Worm (Caenorhabditis elegans) whole organism, L4/young adult: ENCODE results near the gene C04G6.6.

Experiments used
- W03F9.2 ChIP-seq: fragments of 150-350 bp; optimal IDR thresholded peaks from 2 replicates; lab custom pipeline; 2014; ENCODE audit warnings: missing biosample characterization, missing genetic modification characterization
- dao-5 ChIP-seq: sonication (generic microtip); optimal IDR thresholded peaks from 2 replicates; lab custom pipeline; 2016; ENCODE audit warnings: missing genotype, missing genetic modification characterization, moderate library complexity, missing compliant biosample characterization
- him-1 ChIP-seq: sonication (generic microtip); optimal IDR thresholded peaks from 2 replicates; lab custom pipeline; 2016; ENCODE audit warnings: missing genotype, missing genetic modification reagents, missing genetic modification characterization, missing compliant biosample characterization

ce11 chrII:5056254-5056653, 43.3 kb downstream of the C04G6.6 start:
- TF ChIP-seq dao-5 (no peak), him-1 (tag; lab: Kevin White, UChicago) (no peak), W03F9.2 (tag; lab: Kevin White, UChicago) (no peak)
